Fruit fly (Drosophila melanogaster) whole organism, embryonic: ENCODE data around the gene Hmt4-20.

Experiments used
- Abd-B ChIP-seq: fragments of 200-800 bp; sonication (Bioruptor generic); optimal IDR thresholded peaks from 2 replicates; lab custom pipeline; 2018; ENCODE audit warnings: missing biosample characterization, mild to moderate bottlenecking, missing genetic modification characterization, moderate library complexity
- Atf-2 ChIP-seq: fragments of 200-800 bp; sonication (Bioruptor generic); optimal IDR thresholded peaks from 2 replicates; lab custom pipeline; 2016; ENCODE audit warnings: missing biosample characterization, missing genetic modification characterization
- B-H1 ChIP-seq: fragments of 200-800 bp; sonication (Bioruptor generic); IDR thresholded peaks from 3 replicates; pipeline ENCODE4 v1.3.6; 2022; ENCODE audit warnings: missing biosample characterization, missing genetic modification characterization
- B-H2 ChIP-seq: fragments of 200-800 bp; sonication (Bioruptor generic); optimal IDR thresholded peaks from 2 replicates; lab custom pipeline; 2018; ENCODE audit warnings: missing biosample characterization, mild to moderate bottlenecking, missing genetic modification characterization
- Bdp1 ChIP-seq: fragments of 200-800 bp; sonication (Bioruptor generic); optimal IDR thresholded peaks from 3 replicates; lab custom pipeline; 2016; ENCODE audit warnings: missing biosample characterization, missing genetic modification characterization
- CG10147 ChIP-seq: fragments of 200-800 bp; sonication (Bioruptor generic); optimal IDR thresholded peaks from 2 replicates; lab custom pipeline; 2019; ENCODE audit warnings: missing biosample characterization, mild to moderate bottlenecking, missing genetic modification characterization, moderate library complexity
- CG10654 ChIP-seq: fragments of 200-800 bp; sonication (Bioruptor generic); optimal IDR thresholded peaks from 2 replicates; lab custom pipeline; 2016; ENCODE audit warnings: missing biosample characterization, missing genetic modification characterization
- CG11695 ChIP-seq: fragments of 200-800 bp; sonication (Bioruptor generic); IDR thresholded peaks from 3 replicates; pipeline ENCODE4 v1.3.6; 2022; ENCODE audit warnings: missing biosample characterization, missing genetic modification characterization
- CG12659 ChIP-seq: fragments of 200-800 bp; sonication (Bioruptor generic); optimal IDR thresholded peaks from 3 replicates; lab custom pipeline; 2017; ENCODE audit warnings: mild to moderate bottlenecking, missing biosample characterization, missing genetic modification reagents, missing genetic modification characterization
- CG13894 ChIP-seq: fragments of 200-800 bp; sonication (Bioruptor generic); optimal IDR thresholded peaks from 3 replicates; lab custom pipeline; 2018; ENCODE audit warnings: missing biosample characterization, mild to moderate bottlenecking, missing genetic modification characterization, moderate library complexity
- CG31224 ChIP-seq: fragments of 200-800 bp; sonication (Bioruptor generic); IDR thresholded peaks from 2 replicates; pipeline ENCODE4 v1.3.6; 2022; ENCODE audit warnings: missing biosample characterization, missing genetic modification characterization
- CG3407 ChIP-seq: fragments of 200-800 bp; sonication (Bioruptor generic); optimal IDR thresholded peaks from 2 replicates; lab custom pipeline; 2018; ENCODE audit warnings: missing biosample characterization, mild to moderate bottlenecking, missing genetic modification characterization
- CG6175 ChIP-seq: fragments of 200-800 bp; sonication (Bioruptor generic); IDR thresholded peaks from 3 replicates; pipeline ENCODE4 v1.3.6; 2022; ENCODE audit warnings: missing biosample characterization, missing genetic modification characterization
- CG7556 ChIP-seq: fragments of 200-800 bp; sonication (Bioruptor generic); optimal IDR thresholded peaks from 2 replicates; lab custom pipeline; 2017; ENCODE audit warnings: missing biosample characterization, mild to moderate bottlenecking, missing genetic modification characterization
- CG7928 ChIP-seq: fragments of 200-800 bp; sonication (Bioruptor generic); optimal IDR thresholded peaks from 2 replicates; lab custom pipeline; 2017; ENCODE audit warnings: missing biosample characterization, mild to moderate bottlenecking, missing genetic modification characterization
- CG8388 ChIP-seq: fragments of 200-800 bp; sonication (Bioruptor generic); optimal IDR thresholded peaks from 2 replicates; lab custom pipeline; 2019; ENCODE audit warnings: missing biosample characterization, mild to moderate bottlenecking, missing genetic modification characterization, moderate library complexity
- CG8924 ChIP-seq: fragments of 200-800 bp; optimal IDR thresholded peaks from 3 replicates; lab custom pipeline; 2019; ENCODE audit warnings: missing biosample characterization, mild to moderate bottlenecking, missing genetic modification characterization, moderate library complexity
- CG9817 ChIP-seq: fragments of 200-800 bp; sonication (Bioruptor generic); optimal IDR thresholded peaks from 2 replicates; lab custom pipeline; 2018; ENCODE audit warnings: missing biosample characterization, mild to moderate bottlenecking, missing genetic modification characterization, moderate library complexity
- Dip3 ChIP-seq: fragments of 200-800 bp; sonication (Bioruptor generic); optimal IDR thresholded peaks from 3 replicates; lab custom pipeline; 2016; ENCODE audit warnings: missing biosample characterization, missing genetic modification characterization
- Dll ChIP-seq: fragments of 200-800 bp; sonication (Bioruptor generic); IDR thresholded peaks from 4 replicates; pipeline ENCODE4 v1.3.6; 2022; ENCODE audit warnings: missing biosample characterization, missing genetic modification characterization; ENCODE audit not compliant: partially characterized antibody
- Dref ChIP-seq: fragments of 200-800 bp; sonication (Bioruptor generic); IDR thresholded peaks from 2 replicates; pipeline ENCODE4 v1.3.6; 2022; ENCODE audit warnings: missing biosample characterization, missing genetic modification characterization
- Drgx ChIP-seq: fragments of 200-800 bp; sonication (Bioruptor generic); IDR thresholded peaks from 2 replicates; pipeline ENCODE4 v1.3.6; 2022; ENCODE audit warnings: missing biosample characterization, missing genetic modification characterization
- E2f2 ChIP-seq: fragments of 200-800 bp; sonication (Bioruptor generic); IDR thresholded peaks from 2 replicates; pipeline ENCODE4 v1.3.6; 2022; ENCODE audit warnings: missing biosample characterization, missing genetic modification characterization
- Eip74EF ChIP-seq, 2 experiments: fragments of 200-800 bp in 1 of 2; fragments of >200 bp in 1 of 2; sonication (Bioruptor generic) in 1 of 2; optimal IDR thresholded peaks; 2 replicates each; lab custom pipeline; 2017 to 2019; ENCODE audit warnings: missing biosample characterization in 2 of 2, missing genetic modification characterization in 2 of 2, mild to moderate bottlenecking in 1 of 2, moderate library complexity in 1 of 2
- Ets97D ChIP-seq: fragments of 200-800 bp; sonication (Bioruptor generic); optimal IDR thresholded peaks from 3 replicates; lab custom pipeline; 2016; ENCODE audit warnings: missing biosample characterization, missing genetic modification characterization
- Fer1 ChIP-seq: fragments of 200-800 bp; sonication (Bioruptor generic); optimal IDR thresholded peaks from 2 replicates; lab custom pipeline; 2017; ENCODE audit warnings: missing biosample characterization, mild to moderate bottlenecking, missing genetic modification characterization
- HLHmδ ChIP-seq: fragments of 200-800 bp; sonication (Bioruptor generic); optimal IDR thresholded peaks from 2 replicates; lab custom pipeline; 2018; ENCODE audit warnings: missing biosample characterization, mild to moderate bottlenecking, missing genetic modification characterization, moderate library complexity
- Hand ChIP-seq: fragments of 200-800 bp; sonication (Bioruptor generic); optimal IDR thresholded peaks from 2 replicates; lab custom pipeline; 2017; ENCODE audit warnings: mild to moderate bottlenecking, missing biosample characterization, missing genetic modification reagents, missing genetic modification characterization
- HmgZ ChIP-seq: fragments of 200-800 bp; sonication (Bioruptor generic); optimal IDR thresholded peaks from 2 replicates; lab custom pipeline; 2018; ENCODE audit warnings: missing biosample characterization, mild to moderate bottlenecking, missing genetic modification characterization
- Lpt ChIP-seq: fragments of >200 bp; optimal IDR thresholded peaks from 2 replicates; lab custom pipeline; 2018; ENCODE audit warnings: missing biosample characterization, missing genetic modification characterization
- Med ChIP-seq: fragments of 200-800 bp; sonication (Bioruptor generic); peaks from one replicate; lab custom pipeline; 2016; ENCODE audit warnings: missing biosample characterization, missing genetic modification characterization, mild to moderate bottlenecking, inconsistent platforms, moderate library complexity
- NFAT ChIP-seq: fragments of 200-800 bp; sonication (Bioruptor generic); IDR thresholded peaks from 2 replicates; pipeline ENCODE4 v1.3.6; 2022; ENCODE audit warnings: missing biosample characterization, missing genetic modification characterization
- NfI ChIP-seq: fragments of 200-800 bp; sonication (Bioruptor generic); optimal IDR thresholded peaks from 3 replicates; lab custom pipeline; 2018; ENCODE audit warnings: missing biosample characterization, mild to moderate bottlenecking, missing genetic modification characterization, moderate library complexity
- Ravus ChIP-seq: fragments of 200-800 bp; sonication (Bioruptor generic); IDR thresholded peaks from 2 replicates; pipeline ENCODE4 v1.3.6; 2022; ENCODE audit warnings: missing biosample characterization, missing genetic modification characterization
- Tbp ChIP-seq: fragments of >200 bp; optimal IDR thresholded peaks from 2 replicates; lab custom pipeline; 2018; ENCODE audit warnings: missing biosample characterization, missing genetic modification characterization
- Trl ChIP-seq, 3 experiments: fragments of >200 bp in 2 of 3; fragments of 200-800 bp in 1 of 3; sonication (Bioruptor generic) in 1 of 3; optimal IDR thresholded peaks; 2 replicates in 1 of 3; 3 replicates in 2 of 3; lab custom pipeline; 2016 to 2017; ENCODE audit warnings: missing biosample characterization in 1 of 3, missing genetic modification characterization in 1 of 3
- Xrp1 ChIP-seq: fragments of 200-800 bp; sonication (Bioruptor generic); IDR thresholded peaks from 2 replicates; pipeline ENCODE4 v1.3.6; 2022; ENCODE audit warnings: missing biosample characterization, missing genetic modification characterization
- br ChIP-seq: fragments of >200 bp; optimal IDR thresholded peaks from 2 replicates; lab custom pipeline; 2017
- cas ChIP-seq: fragments of 200-800 bp; sonication (Bioruptor generic); IDR thresholded peaks from 2 replicates; pipeline ENCODE4 v1.3.6; 2022; ENCODE audit warnings: missing biosample characterization, missing genetic modification characterization
- crc ChIP-seq: fragments of 200-800 bp; sonication (Bioruptor generic); optimal IDR thresholded peaks from 2 replicates; lab custom pipeline; 2016; ENCODE audit warnings: missing biosample characterization, missing genetic modification characterization
- dmrt99B ChIP-seq: fragments of 200-800 bp; sonication (Bioruptor generic); optimal IDR thresholded peaks from 2 replicates; lab custom pipeline; 2018; ENCODE audit warnings: missing biosample characterization, mild to moderate bottlenecking, missing genetic modification characterization, moderate library complexity
- eyg ChIP-seq: fragments of 200-800 bp; sonication (Bioruptor generic); optimal IDR thresholded peaks from 3 replicates; lab custom pipeline; 2016; ENCODE audit warnings: missing biosample characterization, missing genetic modification characterization
- gcm2 ChIP-seq: fragments of 200-800 bp; sonication (Bioruptor generic); optimal IDR thresholded peaks from 2 replicates; lab custom pipeline; 2016; ENCODE audit warnings: missing biosample characterization, missing genetic modification characterization
- her ChIP-seq: fragments of 200-800 bp; sonication (Bioruptor generic); optimal IDR thresholded peaks from 2 replicates; lab custom pipeline; 2016; ENCODE audit warnings: missing biosample characterization, missing genetic modification characterization
- insv ChIP-seq, 2 experiments: fragments of 200-800 bp; sonication (Bioruptor generic); optimal IDR thresholded peaks; 3 replicates each; lab custom pipeline; 2016 to 2018; ENCODE audit warnings: missing biosample characterization in 2 of 2, missing genetic modification characterization in 2 of 2
- kay ChIP-seq: fragments of 200-800 bp; sonication (Bioruptor generic); optimal IDR thresholded peaks from 2 replicates; lab custom pipeline; 2016; ENCODE audit warnings: missing biosample characterization, missing genetic modification characterization
- pum ChIP-seq: fragments of 200-800 bp; sonication (Bioruptor generic); optimal IDR thresholded peaks from 2 replicates; lab custom pipeline; 2016; ENCODE audit warnings: missing biosample characterization, missing genetic modification characterization
- row ChIP-seq: fragments of 200-800 bp; sonication (Bioruptor generic); IDR thresholded peaks from 3 replicates; pipeline ENCODE4 v1.3.6; 2022; ENCODE audit warnings: missing biosample characterization, missing genetic modification characterization
- sens ChIP-seq: fragments of 200-800 bp; sonication (Bioruptor generic); peaks from one replicate; lab custom pipeline; 2016; ENCODE audit warnings: missing biosample characterization, missing genetic modification characterization
- slp2 ChIP-seq: fragments of 200-800 bp; sonication (Bioruptor generic); optimal IDR thresholded peaks from 2 replicates; lab custom pipeline; 2016; ENCODE audit warnings: missing biosample characterization, missing genetic modification characterization
- stc ChIP-seq: fragments of 200-800 bp; sonication (Bioruptor generic); IDR thresholded peaks from 2 replicates; pipeline ENCODE4 v1.3.6; 2022; ENCODE audit warnings: missing biosample characterization, missing genetic modification characterization
- yki ChIP-seq: fragments of >200 bp; optimal IDR thresholded peaks from 3 replicates; lab custom pipeline; 2018
- zen ChIP-seq: fragments of 200-800 bp; sonication (Bioruptor generic); optimal IDR thresholded peaks from 3 replicates; lab custom pipeline; 2018; ENCODE audit warnings: missing biosample characterization, mild to moderate bottlenecking, missing genetic modification characterization, moderate library complexity

The Hmt4-20 gene

dm6 chrX:658021-658420, 2.2 kb upstream of the Hmt4-20 start (continued):
- TF ChIP-seq Drgx (GFP tag; lab: Robert Waterston, UW) (no peak), cas (no peak), CG9817 (no peak), gcm2 (GFP tag; lab: Kevin White, UChicago) (no peak), Eip74EF (GFP tag; optimal IDR thresholded peaks at IDR 0.05; lab: Kevin White, UChicago) (no peak), br (lab: Kevin White, UChicago) (no peak), stc (GFP tag; lab: Robert Waterston, UW) (no peak), Lpt (GFP tag; lab: Kevin White, UChicago) (no peak), Abd-B (no peak), Bdp1 (GFP tag; lab: Kevin White, UChicago) (no peak), NFAT (GFP tag; lab: Robert Waterston, UW) (no peak), CG7556 (GFP tag; lab: Kevin White, UChicago) (no peak), eyg (no peak), CG12659 (GFP tag; lab: Kevin White, UChicago) (no peak), Ravus (GFP tag; lab: Robert Waterston, UW) (no peak), Dip3 (GFP tag; lab: Kevin White, UChicago) (no peak), zen (tag; lab: Kevin White, UChicago) (no peak), Dll (GFP tag; lab: Robert Waterston, UW) (no peak), HLHmδ (GFP tag; lab: Kevin White, UChicago) (no peak), B-H1 (GFP tag; lab: Robert Waterston, UW) (no peak), Dref (GFP tag; lab: Robert Waterston, UW) (no peak), insv (GFP tag; optimal IDR thresholded peaks at IDR 0.05; lab: Kevin White, UChicago) (no peak), Med (GFP tag; lab: Kevin White, UChicago) (peak; percentile 37), crc (GFP tag; lab: Kevin White, UChicago) (no peak), CG10654 (GFP tag; lab: Kevin White, UChicago) (no peak), Hand (GFP tag; lab: Kevin White, UChicago) (no peak), HmgZ (tag; lab: Kevin White, UChicago) (peak; percentile 18), CG10147 (no peak), CG8388 (GFP tag; lab: Kevin White, UChicago) (no peak), pum (GFP tag; lab: Kevin White, UChicago) (no peak), sens (GFP tag; lab: Kevin White, UChicago) (peak; percentile 62), NfI (no peak), E2f2 (GFP tag; lab: Robert Waterston, UW) (peak; percentile 94), slp2 (GFP tag; lab: Kevin White, UChicago) (no peak), CG13894 (peak; percentile 15), CG31224 (no peak), her (GFP tag; lab: Kevin White, UChicago) (no peak), Xrp1 (no peak), Fer1 (GFP tag; lab: Kevin White, UChicago) (peak; percentile 40), dmrt99B (tag; lab: Kevin White, UChicago) (no peak), CG3407 (GFP tag; lab: Kevin White, UChicago) (no peak), row (GFP tag; lab: Robert Waterston, UW) (no peak), B-H2 (GFP tag; lab: Kevin White, UChicago) (peak; percentile 17), Atf-2 (GFP tag; lab: Kevin White, UChicago) (no peak), CG6175 (GFP tag; lab: Robert Waterston, UW) (no peak), Ets97D (GFP tag; lab: Kevin White, UChicago) (peak; percentile 4), Tbp (GFP tag; lab: Kevin White, UChicago) (no peak), CG7928 (GFP tag; lab: Kevin White, UChicago) (peak; percentile 94), CG8924 (no peak), yki (lab: Kevin White, UChicago) (no peak), Trl (optimal IDR thresholded peaks at IDR 0.05; lab: Kevin White, UChicago) (no peak), Trl (GFP tag; optimal IDR thresholded peaks at IDR 0.05; lab: Kevin White, UChicago) (no peak), kay (no peak), CG11695 (GFP tag; lab: Robert Waterston, UW) (no peak)
